Worm (Caenorhabditis elegans) whole organism, young adult: ENCODE results near the gene taf-7.1.

Source experiments
- B0019.2 ChIP-seq: fragments of 200-800 bp; sonication (Bioruptor generic); conservative IDR thresholded peaks from 2 replicates; pipeline ENCODE4 v1.3.6; 2022; ENCODE audit warnings: missing genetic modification reagents, missing genetic modification characterization, missing compliant biosample characterization
- B0035.1 ChIP-seq: sonication (generic microtip); optimal IDR thresholded peaks from 2 replicates; lab custom pipeline; 2016; ENCODE audit warnings: missing genetic modification characterization, mild to moderate bottlenecking, missing compliant biosample characterization, missing genotype, missing genetic modification reagents
- B0261.1 ChIP-seq: sonication (generic microtip); optimal IDR thresholded peaks from 2 replicates; lab custom pipeline; 2016; ENCODE audit warnings: mild to moderate bottlenecking, missing genetic modification characterization, moderate library complexity, missing compliant biosample characterization
- C06A6.2 ChIP-seq: fragments of 200-800 bp; sonication (Bioruptor generic); conservative IDR thresholded peaks from 2 replicates; pipeline ENCODE4 v1.3.6; 2022; ENCODE audit warnings: missing genetic modification characterization, missing compliant biosample characterization
- F23B12.7 ChIP-seq: sonication (generic microtip); optimal IDR thresholded peaks from 2 replicates; lab custom pipeline; 2017; ENCODE audit warnings: missing genetic modification characterization, mild to moderate bottlenecking, missing compliant biosample characterization, antibody characterized with exemption, moderate library complexity; ENCODE audit not compliant: insufficient read depth
- F39B2.1 ChIP-seq: fragments of 200-800 bp; sonication (Bioruptor generic); IDR thresholded peaks from 2 replicates; pipeline ENCODE4 v1.3.6; 2022; ENCODE audit warnings: missing genetic modification reagents, missing genetic modification characterization, missing compliant biosample characterization
- F52B5.7 ChIP-seq: sonication (generic microtip); optimal IDR thresholded peaks from 2 replicates; lab custom pipeline; 2016; ENCODE audit warnings: mild to moderate bottlenecking, missing genetic modification characterization, missing compliant biosample characterization
- F57A8.1 ChIP-seq: fragments of 200-800 bp; sonication (Bioruptor generic); optimal IDR thresholded peaks from 2 replicates; lab custom pipeline; 2018; ENCODE audit warnings: mild to moderate bottlenecking, missing genetic modification characterization, moderate library complexity, missing compliant biosample characterization
- T26A5.8 ChIP-seq: sonication (generic microtip); optimal IDR thresholded peaks from 2 replicates; lab custom pipeline; 2016; ENCODE audit warnings: missing genetic modification characterization, missing compliant biosample characterization
- Y53F4B.3 ChIP-seq: fragments of 200-800 bp; sonication (Bioruptor generic); IDR thresholded peaks from 2 replicates; pipeline ENCODE4 v1.3.6; 2022; ENCODE audit warnings: missing genetic modification reagents, missing genetic modification characterization, missing compliant biosample characterization
- ZK185.1 ChIP-seq: sonication (generic microtip); optimal IDR thresholded peaks from 2 replicates; lab custom pipeline; 2016; ENCODE audit warnings: mild to moderate bottlenecking, missing genetic modification characterization, missing compliant biosample characterization; ENCODE audit not compliant: poor library complexity, severe bottlenecking
- atf-7 ChIP-seq: sonication (generic microtip); optimal IDR thresholded peaks from 2 replicates; lab custom pipeline; 2017; ENCODE audit warnings: mild to moderate bottlenecking, missing genetic modification characterization, missing compliant biosample characterization
- attf-5 ChIP-seq: fragments of 200-800 bp; sonication (Bioruptor generic); optimal IDR thresholded peaks from 2 replicates; lab custom pipeline; 2018; ENCODE audit warnings: mild to moderate bottlenecking, missing genetic modification characterization, missing compliant biosample characterization
- bed-2 ChIP-seq: fragments of 200-800 bp; sonication (Bioruptor generic); IDR thresholded peaks from 2 replicates; pipeline ENCODE4 v1.3.6; 2022; ENCODE audit warnings: missing genetic modification reagents, missing genetic modification characterization, missing compliant biosample characterization
- cebp-2 ChIP-seq: fragments of 200-800 bp; sonication (Bioruptor generic); IDR thresholded peaks from 2 replicates; pipeline ENCODE4 v1.3.6; 2022; ENCODE audit warnings: missing genetic modification characterization, missing compliant biosample characterization
- ceh-40 ChIP-seq: fragments of 200-800 bp; sonication (Bioruptor generic); IDR thresholded peaks from 2 replicates; pipeline ENCODE4 v1.3.6; 2022; ENCODE audit warnings: missing genetic modification characterization, missing compliant biosample characterization
- egl-18 ChIP-seq: fragments of 200-800 bp; sonication (Bioruptor generic); IDR thresholded peaks from 2 replicates; pipeline ENCODE4 v1.3.6; 2022; ENCODE audit warnings: missing genetic modification reagents, missing genetic modification characterization, missing compliant biosample characterization
- egl-44 ChIP-seq: fragments of 200-800 bp; sonication (Bioruptor generic); IDR thresholded peaks from 2 replicates; pipeline ENCODE4 v1.3.6; 2022; ENCODE audit warnings: missing genetic modification reagents, missing genetic modification characterization, missing compliant biosample characterization
- ets-4 ChIP-seq: fragments of 200-800 bp; sonication (Bioruptor generic); optimal IDR thresholded peaks from 2 replicates; lab custom pipeline; 2018; ENCODE audit warnings: mild to moderate bottlenecking, missing genetic modification characterization, missing compliant biosample characterization
- gei-17 ChIP-seq: fragments of 200-800 bp; sonication (Bioruptor generic); optimal IDR thresholded peaks from 2 replicates; lab custom pipeline; 2018; ENCODE audit warnings: mild to moderate bottlenecking, missing genetic modification characterization, missing compliant biosample characterization
- him-1 ChIP-seq: sonication (generic microtip); optimal IDR thresholded peaks from 2 replicates; lab custom pipeline; 2016; ENCODE audit warnings: missing genotype, missing genetic modification reagents, missing genetic modification characterization, missing compliant biosample characterization
- hlh-12 ChIP-seq: sonication (generic microtip); optimal IDR thresholded peaks from 2 replicates; lab custom pipeline; 2016; ENCODE audit warnings: missing genetic modification characterization, missing compliant biosample characterization
- hlh-26 ChIP-seq: fragments of 200-800 bp; sonication (Bioruptor generic); conservative IDR thresholded peaks from 2 replicates; pipeline ENCODE4 v1.3.6; 2022; ENCODE audit warnings: missing genetic modification reagents, missing genetic modification characterization, missing compliant biosample characterization
- let-526 ChIP-seq: fragments of 200-800 bp; sonication (Bioruptor generic); IDR thresholded peaks from 2 replicates; pipeline ENCODE4 v1.3.6; 2022; ENCODE audit warnings: missing genetic modification reagents, missing genetic modification characterization, missing compliant biosample characterization
- lsl-1 ChIP-seq: fragments of 200-800 bp; sonication (Bioruptor generic); optimal IDR thresholded peaks from 2 replicates; lab custom pipeline; 2018; ENCODE audit warnings: mild to moderate bottlenecking, missing genetic modification characterization, moderate library complexity, missing compliant biosample characterization
- lsy-27 ChIP-seq: sonication (generic microtip); optimal IDR thresholded peaks from 2 replicates; lab custom pipeline; 2017; ENCODE audit warnings: missing genetic modification characterization, mild to moderate bottlenecking, missing compliant biosample characterization, antibody characterized with exemption, missing genotype, borderline replicate concordance; ENCODE audit not compliant: insufficient read depth
- madf-3 ChIP-seq: fragments of 200-800 bp; sonication (Bioruptor generic); IDR thresholded peaks from 2 replicates; pipeline ENCODE4 v1.3.6; 2022; ENCODE audit warnings: missing genetic modification reagents, missing genetic modification characterization, missing compliant biosample characterization
- nhr-179 ChIP-seq: sonication (generic microtip); optimal IDR thresholded peaks from 2 replicates; lab custom pipeline; 2016; ENCODE audit warnings: mild to moderate bottlenecking, missing genetic modification characterization, missing compliant biosample characterization
- nhr-27 ChIP-seq: fragments of 200-800 bp; sonication (Bioruptor generic); optimal IDR thresholded peaks from 2 replicates; lab custom pipeline; 2018; ENCODE audit warnings: mild to moderate bottlenecking, missing genetic modification characterization, moderate library complexity, missing compliant biosample characterization
- nhr-80 ChIP-seq: sonication (generic microtip); optimal IDR thresholded peaks from 2 replicates; lab custom pipeline; 2016; ENCODE audit warnings: missing genetic modification characterization, missing compliant biosample characterization
- snpc-1.3 ChIP-seq: sonication (generic microtip); optimal IDR thresholded peaks from 2 replicates; lab custom pipeline; 2017; ENCODE audit warnings: missing genetic modification characterization, mild to moderate bottlenecking, missing compliant biosample characterization, antibody characterized with exemption, moderate library complexity, missing genotype, missing genetic modification reagents; ENCODE audit not compliant: insufficient read depth
- unc-130 ChIP-seq: sonication (generic microtip); optimal IDR thresholded peaks from 2 replicates; lab custom pipeline; 2016; ENCODE audit warnings: missing genetic modification reagents, missing genetic modification characterization, missing compliant biosample characterization
- xnd-1 ChIP-seq: sonication (generic microtip); optimal IDR thresholded peaks from 2 replicates; lab custom pipeline; 2016; ENCODE audit warnings: missing genotype, missing genetic modification reagents, missing genetic modification characterization, missing compliant biosample characterization
- ztf-22 ChIP-seq: fragments of 200-800 bp; sonication (Bioruptor generic); optimal IDR thresholded peaks from 2 replicates; lab custom pipeline; 2018; ENCODE audit warnings: mild to moderate bottlenecking, missing genetic modification characterization, moderate library complexity, missing compliant biosample characterization

Gene taf-7.1

DNA sequence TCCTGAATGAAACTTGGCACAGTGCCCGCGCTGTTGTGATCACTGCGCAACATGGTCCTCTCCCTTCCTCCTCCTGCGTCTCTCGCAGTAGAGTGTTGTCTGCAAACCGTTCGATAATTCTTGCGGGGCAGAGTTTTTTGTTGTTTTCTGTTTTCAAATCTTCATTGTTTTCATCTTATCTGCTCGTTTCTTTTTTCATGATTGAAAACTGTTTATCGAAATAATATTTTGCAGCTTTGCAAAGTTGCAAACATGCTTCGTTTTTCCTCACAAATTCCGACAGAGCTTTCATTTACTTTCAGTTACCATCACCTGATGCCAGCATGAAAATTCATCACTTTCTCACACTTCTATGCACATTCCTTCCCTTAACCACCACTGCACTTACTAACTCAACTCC is 19.9 kb upstream of the taf-7.1 start, which contains the start of gene mes-1:
TSS of gene mes-1 (plus strand) at position 301 of the 400 bp plus-strand sequence.
- TF ChIP-seq egl-44 (GFP tag; lab: Robert Waterston, UW) (no peak), unc-130 (GFP tag; lab: Kevin White, UChicago) (no peak), F52B5.7 (tag; lab: Kevin White, UChicago) (no peak), ceh-40 (GFP tag; lab: Robert Waterston, UW) (no peak), lsy-27 (no peak), let-526 (no peak), ZK185.1 (tag; lab: Kevin White, UChicago) (no peak), snpc-1.3 (tag; lab: Kevin White, UChicago) (no peak), madf-3 (no peak), F39B2.1 (GFP tag; lab: Robert Waterston, UW) (no peak), T26A5.8 (tag; lab: Kevin White, UChicago) (no peak), hlh-26 (GFP tag; lab: Robert Waterston, UW) (no peak), B0019.2 (no peak), nhr-179 (tag; lab: Kevin White, UChicago) (no peak), B0035.1 (tag; lab: Kevin White, UChicago) (no peak), gei-17 (GFP tag; lab: Kevin White, UChicago) (no peak), hlh-12 (no peak), Y53F4B.3 (no peak)

DNA sequence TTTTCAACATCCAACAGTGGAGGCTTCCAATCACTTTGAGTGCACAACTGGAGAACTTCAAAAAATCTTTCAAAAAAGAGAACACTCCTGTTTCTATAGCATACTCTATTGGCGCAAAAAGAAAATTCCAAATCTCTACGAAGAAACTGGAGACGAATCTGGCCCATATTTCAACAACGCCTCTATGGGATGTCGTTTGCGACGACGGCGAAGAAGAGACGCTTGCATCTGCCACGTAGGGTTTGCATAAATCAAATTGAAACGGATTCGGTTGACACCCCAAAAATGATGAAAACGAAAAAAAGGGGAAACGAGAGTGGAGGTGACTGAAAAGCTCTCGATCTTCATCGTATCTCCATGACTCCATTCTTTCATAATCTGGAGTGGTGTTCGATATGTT is 18.9 kb upstream of the taf-7.1 start:
- no peak for TF ChIP-seq F57A8.1 (GFP tag; lab: Kevin White, UChicago)
- TF ChIP-seq C06A6.2 (GFP tag; lab: Robert Waterston, UW), result no peak
- TF ChIP-seq him-1 (tag; lab: Kevin White, UChicago), result no peak
- no peak for TF ChIP-seq F23B12.7 (tag; lab: Kevin White, UChicago)
- no peak for TF ChIP-seq xnd-1 (tag; lab: Kevin White, UChicago)
- TF ChIP-seq lsl-1 (GFP tag; lab: Kevin White, UChicago), result no peak
- TF ChIP-seq nhr-179 (tag; lab: Kevin White, UChicago), result no peak
- no peak for TF ChIP-seq cebp-2 (GFP tag; lab: Robert Waterston, UW)
- no peak for TF ChIP-seq ztf-22 (GFP tag; lab: Kevin White, UChicago)
- no peak for TF ChIP-seq bed-2 (GFP tag; lab: Robert Waterston, UW)
- TF ChIP-seq ZK185.1 (tag; lab: Kevin White, UChicago), result no peak

DNA sequence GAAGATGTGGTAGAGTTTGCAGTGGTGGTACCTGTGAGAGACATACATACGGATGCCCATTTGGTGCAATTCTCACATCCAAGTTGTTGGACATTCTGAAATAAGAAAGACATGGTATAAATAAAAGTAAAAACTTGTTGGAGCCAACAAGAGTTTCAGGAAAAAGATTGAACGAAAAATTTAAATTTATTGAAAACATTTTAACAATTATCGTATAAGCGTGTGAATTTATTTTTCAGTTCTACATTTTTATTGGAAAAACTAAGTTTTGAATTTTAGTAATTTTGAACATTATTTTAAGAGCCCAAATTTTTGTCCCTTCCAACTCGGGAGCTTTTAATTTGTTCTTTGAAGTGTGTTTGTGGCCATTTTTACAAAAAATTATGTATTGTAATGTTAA is 17.6 kb upstream of the taf-7.1 start, which contains the start of gene F54F7.8:
TSS of gene F54F7.8 (minus strand) at position 101 of the 400 bp plus-strand sequence.
- no peak for TF ChIP-seq B0261.1 (tag; lab: Kevin White, UChicago)
- TF ChIP-seq hlh-12, result no peak
- TF ChIP-seq attf-5 (GFP tag; lab: Kevin White, UChicago), result no peak
- TF ChIP-seq atf-7 (tag; lab: Kevin White, UChicago), result no peak
- no peak for TF ChIP-seq nhr-27
- no peak for TF ChIP-seq egl-18 (GFP tag; lab: Robert Waterston, UW)
- TF ChIP-seq, all 124 proteins: peak for 0

DNA sequence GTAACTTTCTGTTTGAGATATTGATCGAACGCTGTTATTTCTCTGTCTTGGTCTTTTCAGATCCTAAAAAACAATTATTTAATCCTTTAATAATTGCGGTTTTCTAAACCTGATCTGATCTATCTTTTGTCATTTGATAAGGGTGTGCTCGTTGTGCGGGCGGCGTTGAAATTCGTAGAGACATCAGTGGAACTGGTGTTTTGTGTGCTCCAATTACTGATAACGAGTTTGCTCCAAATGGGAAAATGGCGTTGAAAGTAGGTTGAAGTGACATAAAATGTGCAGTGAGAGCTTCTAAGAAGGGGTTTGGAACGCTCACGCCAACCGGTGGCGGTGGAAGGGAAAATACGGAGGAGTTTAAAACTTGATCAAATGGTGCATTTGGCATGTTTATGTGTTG is 17.2 kb upstream of the taf-7.1 start:
- TF ChIP-seq ets-4 (GFP tag; lab: Kevin White, UChicago) (no peak), nhr-80 (peak; percentile 58)
